Worm (Caenorhabditis elegans): ENCODE results near the gene col-102.

col-102 gene

ce11 chrIV:654526-655440, 50.5 kb downstream of the col-102 start, which contains the start of the genes rpl-15 and K11H12.8:
Gene rpl-15, minus strand, starts transcription at chrIV:654576.
Gene K11H12.8, plus strand, starts transcription at chrIV:655390.
- TF ChIP-seq ekl-4 (GFP tag; IDR thresholded peaks at IDR 0.05) (peak; percentile 99), unc-130 (GFP tag; optimal IDR thresholded peaks at IDR 0.05) (peak; percentile 98), mel-28 (tag; optimal IDR thresholded peaks at IDR 0.05; ENCODE audit: borderline replicate concordance) (peak; percentile 93), die-1 (tag; optimal IDR thresholded peaks at IDR 0.05) (peak; percentile 95), efl-1 (GFP tag; optimal IDR thresholded peaks at IDR 0.05) (peak; percentile 92), ztf-6 (GFP tag; IDR thresholded peaks at IDR 0.05) (peak; percentile 100), B0019.2 (GFP tag; conservative IDR thresholded peaks at IDR 0.05) (peak; percentile 100), B0261.1 (tag; optimal IDR thresholded peaks at IDR 0.05) (peak; percentile 58), attf-6 (GFP tag; IDR thresholded peaks at IDR 0.05) (peak; percentile 92), ztf-18 (tag; optimal IDR thresholded peaks at IDR 0.05) (peak; percentile 88), hlh-12 (tag; optimal IDR thresholded peaks at IDR 0.05) (no peak), C17E4.6 (GFP tag; IDR thresholded peaks at IDR 0.05) (peak; percentile 99), cebp-1 (GFP tag; IDR thresholded peaks at IDR 0.05) (peak; percentile 97), cebp-1 (tag; optimal IDR thresholded peaks at IDR 0.05) (peak; percentile 99), Y56A3A.18 (GFP tag; IDR thresholded peaks at IDR 0.05) (peak; percentile 99), athp-1 (tag; optimal IDR thresholded peaks at IDR 0.05) (peak; percentile 99), ama-1 (optimal IDR thresholded peaks at IDR 0.05) (peak; percentile 54), ama-1 (GFP tag; optimal IDR thresholded peaks at IDR 0.05) (peak; percentile 68 to 80), F37B4.10 (GFP tag; IDR thresholded peaks at IDR 0.05) (peak; percentile 99), rec-8 (tag; optimal IDR thresholded peaks at IDR 0.05) (peak; percentile 92 to 95), lir-1 (GFP tag; conservative IDR thresholded peaks at IDR 0.05) (peak; percentile 99), dpff-1 (tag; optimal IDR thresholded peaks at IDR 0.05) (peak; percentile 61), hrde-1 (tag; optimal IDR thresholded peaks at IDR 0.05; ENCODE audit: borderline replicate concordance) (peak; percentile 90), sea-2 (GFP tag; IDR thresholded peaks at IDR 0.05) (peak; percentile 97), nhr-120 (GFP tag; IDR thresholded peaks at IDR 0.05) (0 out of 2 replicates have a peak, but pooled peaks have one; percentile 88), hmg-1.2 (GFP tag; IDR thresholded peaks at IDR 0.05) (peak; percentile 95), unc-62 (GFP tag; optimal IDR thresholded peaks at IDR 0.05) (peak; percentile 85), akir-1 (GFP tag; optimal IDR thresholded peaks at IDR 0.05) (peak; percentile 91), ztf-26 (tag; optimal IDR thresholded peaks at IDR 0.05) (peak; percentile 99), B0035.1 (tag; optimal IDR thresholded peaks at IDR 0.05) (peak; percentile 93), nhr-179 (tag; optimal IDR thresholded peaks at IDR 0.05) (peak; percentile 11), hmg-20 (GFP tag; IDR thresholded peaks at IDR 0.05) (peak; percentile 97), B0336.3 (GFP tag; IDR thresholded peaks at IDR 0.05) (peak; percentile 100), F57C9.4 (tag; optimal IDR thresholded peaks at IDR 0.05) (peak; percentile 95), Y95B8A.8 (GFP tag; IDR thresholded peaks at IDR 0.05) (peak; percentile 100), egl-18 (GFP tag; IDR thresholded peaks at IDR 0.05) (peak; percentile 99), ztf-25 (GFP tag; IDR thresholded peaks at IDR 0.05) (peak; percentile 99), snpc-3.4 (tag; optimal IDR thresholded peaks at IDR 0.05) (peak; percentile 99), T26A5.8 (tag; optimal IDR thresholded peaks at IDR 0.05) (peak; percentile 67), ceh-79 (tag; optimal IDR thresholded peaks at IDR 0.05) (peak; percentile 95), Y53G8AR.9 (GFP tag; conservative IDR thresholded peaks at IDR 0.05) (peak; percentile 100), snpc-1.1 (tag; optimal IDR thresholded peaks at IDR 0.05; ENCODE audit: insufficient read depth) (peak; percentile 94), ccch-3 (GFP tag; optimal IDR thresholded peaks at IDR 0.05) (peak; percentile 76), atf-7 (tag; optimal IDR thresholded peaks at IDR 0.05) (peak; percentile 99), nhr-80 (tag; optimal IDR thresholded peaks at IDR 0.05) (peak; percentile 99), lin-40 (tag; optimal IDR thresholded peaks at IDR 0.05) (peak; percentile 99), ceh-40 (GFP tag; IDR thresholded peaks at IDR 0.05) (peak; percentile 94)
